Worm (Caenorhabditis elegans) whole organism, L3 larva: ENCODE measurements around the gene clec-247.

Experiments used
- R02D3.7 ChIP-seq: fragments of 150-350 bp; optimal IDR thresholded peaks from 2 replicates; lab custom pipeline; 2014; ENCODE audit warnings: missing biosample characterization, missing genetic modification characterization
- ama-1 ChIP-seq: fragments of 150-350 bp; optimal IDR thresholded peaks from 2 replicates; lab custom pipeline; 2018
- elt-2 ChIP-seq: sonication (generic microtip); optimal IDR thresholded peaks from 2 replicates; lab custom pipeline; 2016; ENCODE audit warnings: missing genetic modification reagents, mild to moderate bottlenecking, missing genetic modification characterization, missing compliant biosample characterization
- nhr-237 ChIP-seq: fragments of 150-350 bp; optimal IDR thresholded peaks from 2 replicates; lab custom pipeline; 2014; ENCODE audit warnings: missing biosample characterization, missing genetic modification characterization
- nhr-76 ChIP-seq: fragments of 150-350 bp; sonication (generic microtip); optimal IDR thresholded peaks from 5 replicates; lab custom pipeline; 2014; ENCODE audit warnings: missing biosample characterization, missing genetic modification characterization
- snpc-4 ChIP-seq: fragments of 150-350 bp; optimal IDR thresholded peaks from 2 replicates; lab custom pipeline; 2014; ENCODE audit warnings: missing biosample characterization, missing genetic modification characterization
- unc-62 ChIP-seq: fragments of 150-350 bp; sonication (generic microtip); optimal IDR thresholded peaks from 4 replicates; lab custom pipeline; 2014; ENCODE audit warnings: missing biosample characterization, missing genetic modification reagents, missing genetic modification characterization
- zag-1 ChIP-seq: fragments of 150-350 bp; optimal IDR thresholded peaks from 2 replicates; lab custom pipeline; 2014; ENCODE audit warnings: missing biosample characterization, missing genetic modification characterization

ce11 chrV:18282597-18282996, at the start of gene clec-247:
- TF ChIP-seq nhr-237 (tag; lab: Kevin White, UChicago) (no peak), ama-1 (lab: Kevin White, UChicago) (no peak), elt-2 (tag; lab: Kevin White, UChicago) (no peak), nhr-76 (tag; lab: Kevin White, UChicago) (no peak), R02D3.7 (no peak), zag-1 (tag; lab: Kevin White, UChicago) (no peak), unc-62 (GFP tag; lab: Kevin White, UChicago) (no peak), snpc-4 (no peak)
